Fruit fly (Drosophila melanogaster) whole organism, embryonic: ENCODE data around the gene Mvl.
A peak's percentile ranks its signal among the peaks of the same experiment; 100 is the strongest.

Experiments used
- Ada2b ChIP-seq: fragments of 200-800 bp; sonication (Bioruptor generic); IDR thresholded peaks from 2 replicates; pipeline ENCODE4 v1.3.6; 2022; ENCODE audit warnings: missing biosample characterization, missing genetic modification characterization
- Atf3 ChIP-seq: fragments of 200-800 bp; sonication (Bioruptor generic); optimal IDR thresholded peaks from 3 replicates; lab custom pipeline; 2016; ENCODE audit warnings: missing biosample characterization, missing genetic modification characterization
- Awh ChIP-seq: fragments of 200-800 bp; sonication (Bioruptor generic); IDR thresholded peaks from 2 replicates; pipeline ENCODE4, ENCODE4 v1.3.6; 2022; ENCODE audit warnings: missing biosample characterization, missing genetic modification characterization
- BEAF-32 ChIP-seq: fragments of 200-800 bp; sonication (Bioruptor generic); optimal IDR thresholded peaks from 3 replicates; lab custom pipeline; 2017; ENCODE audit warnings: missing biosample characterization, missing genetic modification characterization, mild to moderate bottlenecking, moderate library complexity, missing genetic modification reagents
- BtbVII ChIP-seq: fragments of 200-800 bp; sonication (Bioruptor generic); optimal IDR thresholded peaks from 3 replicates; lab custom pipeline; 2017; ENCODE audit warnings: missing biosample characterization, mild to moderate bottlenecking, missing genetic modification characterization
- CG10543 ChIP-seq: fragments of 200-800 bp; sonication (Bioruptor generic); optimal IDR thresholded peaks from 3 replicates; lab custom pipeline; 2017; ENCODE audit warnings: missing biosample characterization, mild to moderate bottlenecking, missing genetic modification characterization, moderate library complexity
- CG10654 ChIP-seq: fragments of 200-800 bp; sonication (Bioruptor generic); optimal IDR thresholded peaks from 2 replicates; lab custom pipeline; 2016; ENCODE audit warnings: missing biosample characterization, missing genetic modification characterization
- CG13287 ChIP-seq: fragments of 200-800 bp; sonication (Bioruptor generic); IDR thresholded peaks from 2 replicates; pipeline ENCODE4 v1.3.6; 2022; ENCODE audit warnings: missing biosample characterization, missing genetic modification characterization; ENCODE audit not compliant: partially characterized antibody
- CG14014 ChIP-seq: fragments of 200-800 bp; sonication (Bioruptor generic); IDR thresholded peaks from 2 replicates; pipeline ENCODE4 v1.3.6; 2022; ENCODE audit warnings: missing biosample characterization, missing genetic modification characterization
- CG15696 ChIP-seq: fragments of 200-800 bp; sonication (Bioruptor generic); optimal IDR thresholded peaks from 2 replicates; lab custom pipeline; 2019; ENCODE audit warnings: missing biosample characterization, mild to moderate bottlenecking, missing genetic modification characterization, moderate library complexity
- CG1647 ChIP-seq: fragments of 200-800 bp; sonication (Bioruptor generic); optimal IDR thresholded peaks from 3 replicates; lab custom pipeline; 2016; ENCODE audit warnings: missing biosample characterization, missing genetic modification characterization
- CG17361 ChIP-seq: fragments of 200-800 bp; sonication (Bioruptor generic); IDR thresholded peaks from 3 replicates; pipeline ENCODE4 v1.3.6; 2022; ENCODE audit warnings: missing biosample characterization, missing genetic modification characterization
- CG17612 ChIP-seq: fragments of 200-800 bp; sonication (Bioruptor generic); IDR thresholded peaks from 2 replicates; pipeline ENCODE4 v1.3.6; 2022; ENCODE audit warnings: missing biosample characterization, missing genetic modification characterization
- CG1792 ChIP-seq: fragments of 200-800 bp; sonication (Bioruptor generic); optimal IDR thresholded peaks from 2 replicates; lab custom pipeline; 2016; ENCODE audit warnings: missing biosample characterization, missing genetic modification characterization
- CG18011 ChIP-seq: fragments of 200-800 bp; sonication (Bioruptor generic); optimal IDR thresholded peaks from 2 replicates; lab custom pipeline; 2017; ENCODE audit warnings: missing biosample characterization, missing genetic modification characterization, mild to moderate bottlenecking, moderate library complexity, missing genotype
- CG31441 ChIP-seq: fragments of 200-800 bp; sonication (Bioruptor generic); IDR thresholded peaks from 2 replicates; pipeline ENCODE4 v1.3.6; 2022; ENCODE audit warnings: missing biosample characterization, missing genetic modification characterization
- CG4282 ChIP-seq: fragments of 200-800 bp; sonication (Bioruptor generic); optimal IDR thresholded peaks from 2 replicates; lab custom pipeline; 2016; ENCODE audit warnings: missing biosample characterization, missing genetic modification characterization
- CG8388 ChIP-seq: fragments of 200-800 bp; sonication (Bioruptor generic); optimal IDR thresholded peaks from 2 replicates; lab custom pipeline; 2019; ENCODE audit warnings: missing biosample characterization, mild to moderate bottlenecking, missing genetic modification characterization, moderate library complexity
- Camta ChIP-seq: fragments of 200-800 bp; sonication (Bioruptor generic); optimal IDR thresholded peaks from 2 replicates; lab custom pipeline; 2016; ENCODE audit warnings: missing biosample characterization, missing genetic modification characterization
- Dll ChIP-seq: fragments of 200-800 bp; sonication (Bioruptor generic); IDR thresholded peaks from 4 replicates; pipeline ENCODE4 v1.3.6; 2022; ENCODE audit warnings: missing biosample characterization, missing genetic modification characterization; ENCODE audit not compliant: partially characterized antibody
- Fer3 ChIP-seq: fragments of 200-800 bp; sonication (Bioruptor generic); optimal IDR thresholded peaks from 2 replicates; lab custom pipeline; 2018; ENCODE audit warnings: missing biosample characterization, mild to moderate bottlenecking, missing genetic modification characterization, moderate library complexity
- HLH4C ChIP-seq: fragments of 200-800 bp; sonication (Bioruptor generic); IDR thresholded peaks from 3 replicates; pipeline ENCODE4 v1.3.6; 2022; ENCODE audit warnings: missing biosample characterization, missing genetic modification characterization; ENCODE audit not compliant: partially characterized antibody
- HLHmδ ChIP-seq: fragments of 200-800 bp; sonication (Bioruptor generic); optimal IDR thresholded peaks from 2 replicates; lab custom pipeline; 2018; ENCODE audit warnings: missing biosample characterization, mild to moderate bottlenecking, missing genetic modification characterization, moderate library complexity
- Hmx ChIP-seq: fragments of 200-800 bp; sonication (Bioruptor generic); optimal IDR thresholded peaks from 2 replicates; lab custom pipeline; 2016; ENCODE audit warnings: missing biosample characterization, missing genetic modification characterization
- Nf-YC ChIP-seq: fragments of 200-800 bp; optimal IDR thresholded peaks from 3 replicates; lab custom pipeline; 2019; ENCODE audit warnings: missing biosample characterization, mild to moderate bottlenecking, missing genetic modification characterization, moderate library complexity
- PHDP ChIP-seq: fragments of 200-800 bp; sonication (Bioruptor generic); optimal IDR thresholded peaks from 3 replicates; lab custom pipeline; 2018; ENCODE audit warnings: missing biosample characterization, mild to moderate bottlenecking, missing genetic modification characterization, moderate library complexity
- Poxn ChIP-seq: fragments of 200-800 bp; sonication (Bioruptor generic); IDR thresholded peaks from 2 replicates; pipeline ENCODE4 v1.3.6; 2022; ENCODE audit warnings: missing biosample characterization, missing genetic modification characterization
- Ravus ChIP-seq: fragments of 200-800 bp; sonication (Bioruptor generic); IDR thresholded peaks from 2 replicates; pipeline ENCODE4 v1.3.6; 2022; ENCODE audit warnings: missing biosample characterization, missing genetic modification characterization
- cato ChIP-seq: fragments of 200-800 bp; sonication (Bioruptor generic); optimal IDR thresholded peaks from 2 replicates; lab custom pipeline; 2016; ENCODE audit warnings: missing biosample characterization, missing genetic modification characterization, borderline replicate concordance
- chif ChIP-seq, 2 experiments: fragments of 200-800 bp; sonication (Bioruptor generic); optimal IDR thresholded peaks; 3 replicates each; lab custom pipeline; 2016; ENCODE audit warnings: missing biosample characterization in 2 of 2, missing genetic modification characterization in 2 of 2
- chn ChIP-seq: fragments of 200-800 bp; sonication (Bioruptor generic); optimal IDR thresholded peaks from 2 replicates; lab custom pipeline; 2016; ENCODE audit warnings: missing biosample characterization, missing genetic modification characterization
- crp ChIP-seq, 2 experiments: fragments of 200-800 bp; sonication (Bioruptor generic); optimal IDR thresholded peaks; 2 replicates in 1 of 2; 3 replicates in 1 of 2; lab custom pipeline; 2017; ENCODE audit warnings: missing biosample characterization in 2 of 2, missing genetic modification characterization in 2 of 2, mild to moderate bottlenecking in 1 of 2, moderate library complexity in 1 of 2
- dm ChIP-seq: fragments of 200-800 bp; sonication (Bioruptor generic); optimal IDR thresholded peaks from 3 replicates; lab custom pipeline; 2016; ENCODE audit warnings: missing biosample characterization, missing genetic modification characterization
- esg ChIP-seq: fragments of 200-800 bp; sonication (Bioruptor generic); conservative IDR thresholded peaks from 2 replicates; pipeline ENCODE4 v1.3.6; 2022; ENCODE audit warnings: missing biosample characterization, missing genetic modification characterization
- eve ChIP-seq, 2 experiments: fragments of >200 bp; optimal IDR thresholded peaks; 2 replicates each; lab custom pipeline; 2017; ENCODE audit warnings: missing biosample characterization in 2 of 2, missing genetic modification characterization in 2 of 2
- eyg ChIP-seq: fragments of 200-800 bp; sonication (Bioruptor generic); optimal IDR thresholded peaks from 3 replicates; lab custom pipeline; 2016; ENCODE audit warnings: missing biosample characterization, missing genetic modification characterization
- gsb ChIP-seq: fragments of 200-800 bp; sonication (Bioruptor generic); IDR thresholded peaks from 2 replicates; pipeline ENCODE4 v1.3.6; 2022; ENCODE audit warnings: missing biosample characterization, missing genetic modification characterization
- gsb-n ChIP-seq: fragments of 200-800 bp; sonication (Bioruptor generic); optimal IDR thresholded peaks from 3 replicates; lab custom pipeline; 2018; ENCODE audit warnings: missing biosample characterization, mild to moderate bottlenecking, missing genetic modification characterization
- knrl ChIP-seq: fragments of 200-800 bp; sonication (Bioruptor generic); IDR thresholded peaks from 3 replicates; pipeline ENCODE4 v1.3.6; 2022; ENCODE audit warnings: missing biosample characterization, missing genetic modification characterization; ENCODE audit not compliant: partially characterized antibody
- lmd ChIP-seq: fragments of 200-800 bp; sonication (Bioruptor generic); IDR thresholded peaks from 2 replicates; pipeline ENCODE4 v1.3.6; 2022; ENCODE audit warnings: missing biosample characterization, missing genetic modification characterization
- lov ChIP-seq, 2 experiments: fragments of 200-800 bp in 1 of 2; fragments of >200 bp in 1 of 2; sonication (Bioruptor generic) in 1 of 2; IDR thresholded peaks in 1 of 2; optimal IDR thresholded peaks in 1 of 2; 2 replicates in 1 of 2; 3 replicates in 1 of 2; pipeline versions ENCODE4 v1.3.6 to Lab custom; 2017 to 2022; ENCODE audit warnings: missing biosample characterization in 1 of 2, missing genetic modification characterization in 1 of 2
- maf-S ChIP-seq: fragments of 200-800 bp; sonication (Bioruptor generic); optimal IDR thresholded peaks from 2 replicates; lab custom pipeline; 2016; ENCODE audit warnings: missing biosample characterization, missing genetic modification characterization
- pnt ChIP-seq: fragments of 200-800 bp; sonication (Bioruptor generic); optimal IDR thresholded peaks from 3 replicates; lab custom pipeline; 2016; ENCODE audit warnings: missing biosample characterization, missing genetic modification characterization
- pzg ChIP-seq: fragments of 200-800 bp; sonication (Bioruptor generic); optimal IDR thresholded peaks from 3 replicates; lab custom pipeline; 2018; ENCODE audit warnings: missing biosample characterization, mild to moderate bottlenecking, missing genetic modification characterization, moderate library complexity
- sim ChIP-seq: fragments of 200-800 bp; sonication (Bioruptor generic); IDR thresholded peaks from 2 replicates; pipeline ENCODE4 v1.3.6; 2022; ENCODE audit warnings: missing biosample characterization, missing genetic modification characterization
- slp2 ChIP-seq: fragments of 200-800 bp; sonication (Bioruptor generic); optimal IDR thresholded peaks from 2 replicates; lab custom pipeline; 2016; ENCODE audit warnings: missing biosample characterization, missing genetic modification characterization
- sug ChIP-seq: fragments of 200-800 bp; optimal IDR thresholded peaks from 2 replicates; lab custom pipeline; 2019; ENCODE audit warnings: missing biosample characterization, mild to moderate bottlenecking, missing genetic modification characterization, moderate library complexity
- tgo ChIP-seq: fragments of 200-800 bp; sonication (Bioruptor generic); IDR thresholded peaks from 3 replicates; pipeline ENCODE4 v1.3.6; 2022; ENCODE audit warnings: missing biosample characterization, missing genetic modification characterization
- vvl ChIP-seq: fragments of 200-800 bp; sonication (Bioruptor generic); IDR thresholded peaks from 2 replicates; pipeline ENCODE4 v1.3.6; 2022; ENCODE audit warnings: missing biosample characterization, missing genetic modification characterization

Gene Mvl

DNA sequence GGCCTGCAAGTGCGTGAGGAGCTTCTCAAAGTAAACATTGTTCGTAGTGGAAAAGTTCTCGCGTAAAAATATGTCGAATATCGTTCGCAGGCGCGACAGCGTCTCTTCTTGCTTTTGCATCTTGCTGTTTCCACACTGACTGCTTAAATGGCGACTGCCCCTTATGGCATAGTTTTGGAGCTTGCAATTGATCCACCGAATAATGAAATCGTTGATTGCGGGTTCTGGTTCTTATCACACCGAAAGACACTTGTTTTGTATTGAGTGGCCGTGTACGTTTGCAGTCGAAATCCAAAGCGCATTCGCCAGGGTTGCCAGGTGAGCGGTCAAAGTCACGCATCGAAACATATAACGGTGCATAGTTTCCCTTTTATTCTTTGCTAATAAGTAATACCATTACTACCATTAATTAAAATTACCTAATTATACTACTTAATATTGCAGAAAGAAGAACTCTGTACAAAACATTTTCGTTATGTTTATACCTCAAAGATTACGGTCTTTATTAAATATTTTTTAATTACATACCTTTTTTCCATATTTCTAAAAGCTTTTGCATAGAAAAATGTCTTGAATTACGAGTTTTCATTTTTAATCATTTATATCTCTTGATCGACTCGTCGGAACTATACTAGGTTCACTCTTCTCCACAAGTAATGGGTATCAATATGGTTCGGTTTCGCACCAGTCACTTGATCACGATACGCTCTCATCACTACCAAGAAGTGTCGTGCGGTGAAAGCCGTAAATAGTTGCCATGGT lies 41.0 kb upstream of the Mvl start, which contains the start of the genes CG7044 and Tbc1d22 (continued):
- TF ChIP-seq Dll (GFP tag; lab: Robert Waterston, UW) (peak; percentile 50; the same call in 1 of the 4 replicates), CG4282 (GFP tag; lab: Kevin White, UChicago) (no peak), maf-S (GFP tag; lab: Kevin White, UChicago) (no peak), sug (peak; percentile 43), CG15696 (tag; lab: Kevin White, UChicago) (peak; percentile 49), slp2 (GFP tag; lab: Kevin White, UChicago) (peak; percentile 46), tgo (GFP tag; lab: Robert Waterston, UW) (peak; percentile 28; the same call in 2 of the 3 replicates), Poxn (GFP tag; lab: Robert Waterston, UW) (no peak), BtbVII (GFP tag; lab: Kevin White, UChicago) (no peak), eyg (GFP tag; lab: Kevin White, UChicago) (no peak), pnt (GFP tag; lab: Kevin White, UChicago) (peak; percentile 43), Camta (GFP tag; lab: Kevin White, UChicago) (no peak), Awh (no peak), eve (GFP tag; optimal IDR thresholded peaks at IDR 0.05; lab: Kevin White, UChicago) (no peak), BEAF-32 (GFP tag; lab: Kevin White, UChicago) (peak; percentile 81), CG14014 (GFP tag; lab: Robert Waterston, UW) (no peak), gsb-n (no peak), CG8388 (GFP tag; lab: Kevin White, UChicago) (peak; percentile 10), CG17612 (GFP tag; lab: Robert Waterston, UW) (no peak), CG10543 (GFP tag; lab: Kevin White, UChicago) (no peak), HLHmδ (no peak), vvl (GFP tag; lab: Robert Waterston, UW) (no peak; the same call in 1 of the 2 replicates), CG1792 (GFP tag; lab: Kevin White, UChicago) (no peak), Hmx (no peak), Ada2b (no peak), pzg (GFP tag; lab: Kevin White, UChicago) (peak; percentile 21), chn (GFP tag; lab: Kevin White, UChicago) (peak; percentile 55), Fer3 (tag; lab: Kevin White, UChicago) (peak; percentile 26), CG18011 (GFP tag; lab: Kevin White, UChicago) (no peak), Atf3 (GFP tag; lab: Kevin White, UChicago) (no peak), CG13287 (0 out of 2 replicates have a peak, but pooled peaks have one; percentile 7), sim (no peak), knrl (GFP tag; lab: Robert Waterston, UW) (peak; percentile 53; the same call in 2 of the 3 replicates), Ravus (GFP tag; lab: Robert Waterston, UW) (no peak), Nf-YC (tag; lab: Kevin White, UChicago) (peak; percentile 54), HLH4C (GFP tag; lab: Robert Waterston, UW) (no peak), cato (GFP tag; lab: Kevin White, UChicago) (peak; percentile 16), CG17361 (GFP tag; lab: Robert Waterston, UW) (peak; percentile 90), PHDP (tag; lab: Kevin White, UChicago) (peak; percentile 26), chif (GFP tag; optimal IDR thresholded peaks at IDR 0.05; lab: Kevin White, UChicago) (peak in 1 of 2 experiments; percentile 20), crp (GFP tag; optimal IDR thresholded peaks at IDR 0.05; lab: Kevin White, UChicago) (peak in 1 of 2 experiments; percentile 19), gsb (no peak), CG1647 (no peak), esg (GFP tag; lab: Robert Waterston, UW) (no peak), lmd (GFP tag; lab: Robert Waterston, UW) (peak; percentile 56), dm (no peak), CG10654 (GFP tag; lab: Kevin White, UChicago) (peak; percentile 0), lov (optimal IDR thresholded peaks at IDR 0.05; lab: Kevin White, UChicago) (no peak), lov (GFP tag; IDR thresholded peaks at IDR 0.05; lab: Robert Waterston, UW) (no peak), CG31441 (GFP tag; lab: Robert Waterston, UW) (peak; percentile 78)
